Fruit fly (Drosophila melanogaster) whole organism, embryonic: ENCODE data around the gene CG4611.

Source experiments
- Asciz ChIP-seq: fragments of 200-800 bp; sonication (Bioruptor generic); optimal IDR thresholded peaks from 2 replicates; lab custom pipeline; 2017; ENCODE audit warnings: missing biosample characterization, mild to moderate bottlenecking, missing genetic modification characterization, missing genetic modification reagents
- CG1024 ChIP-seq: fragments of 200-800 bp; sonication (Bioruptor generic); IDR thresholded peaks from 2 replicates; pipeline ENCODE4 v1.3.6; 2022; ENCODE audit warnings: missing biosample characterization, missing genetic modification characterization
- CG11695 ChIP-seq: fragments of 200-800 bp; sonication (Bioruptor generic); IDR thresholded peaks from 3 replicates; pipeline ENCODE4 v1.3.6; 2022; ENCODE audit warnings: missing biosample characterization, missing genetic modification characterization
- CG14014 ChIP-seq: fragments of 200-800 bp; sonication (Bioruptor generic); IDR thresholded peaks from 2 replicates; pipeline ENCODE4 v1.3.6; 2022; ENCODE audit warnings: missing biosample characterization, missing genetic modification characterization
- CG15011 ChIP-seq: fragments of 200-800 bp; sonication (Bioruptor generic); optimal IDR thresholded peaks from 3 replicates; lab custom pipeline; 2018; ENCODE audit warnings: missing biosample characterization, mild to moderate bottlenecking, missing genetic modification characterization
- CG17912 ChIP-seq: fragments of 200-800 bp; sonication (Bioruptor generic); optimal IDR thresholded peaks from 2 replicates; lab custom pipeline; 2018; ENCODE audit warnings: missing biosample characterization, mild to moderate bottlenecking, missing genetic modification characterization
- CG18011 ChIP-seq: fragments of 200-800 bp; sonication (Bioruptor generic); optimal IDR thresholded peaks from 2 replicates; lab custom pipeline; 2017; ENCODE audit warnings: missing biosample characterization, missing genetic modification characterization, mild to moderate bottlenecking, moderate library complexity, missing genotype
- CG2129 ChIP-seq: fragments of 200-800 bp; sonication (Bioruptor generic); IDR thresholded peaks from 2 replicates; pipeline ENCODE4 v1.3.6; 2022; ENCODE audit warnings: missing biosample characterization, missing genetic modification characterization; ENCODE audit not compliant: partially characterized antibody
- CG30403 ChIP-seq: fragments of 200-800 bp; sonication (Bioruptor generic); optimal IDR thresholded peaks from 3 replicates; lab custom pipeline; 2016; ENCODE audit warnings: missing biosample characterization, missing genetic modification characterization
- CG31441 ChIP-seq: fragments of 200-800 bp; sonication (Bioruptor generic); IDR thresholded peaks from 2 replicates; pipeline ENCODE4 v1.3.6; 2022; ENCODE audit warnings: missing biosample characterization, missing genetic modification characterization
- CG32767 ChIP-seq: fragments of 200-800 bp; sonication (Bioruptor generic); IDR thresholded peaks from 2 replicates; pipeline ENCODE4 v1.3.6; 2022; ENCODE audit warnings: missing biosample characterization, missing genetic modification characterization
- CG42726 ChIP-seq: fragments of 200-800 bp; sonication (Bioruptor generic); IDR thresholded peaks from 2 replicates; pipeline ENCODE4 v1.3.6; 2022; ENCODE audit warnings: missing biosample characterization, missing genetic modification characterization; ENCODE audit not compliant: partially characterized antibody
- CG5953 ChIP-seq: fragments of 200-800 bp; sonication (Bioruptor generic); IDR thresholded peaks from 2 replicates; pipeline ENCODE4 v1.3.6; 2022; ENCODE audit warnings: missing biosample characterization, missing genetic modification characterization
- CG6272 ChIP-seq: fragments of 200-800 bp; sonication (Bioruptor generic); IDR thresholded peaks from 2 replicates; pipeline ENCODE4 v1.3.6; 2022; ENCODE audit warnings: missing biosample characterization, missing genetic modification characterization
- CG6683 ChIP-seq: fragments of 200-800 bp; sonication (Bioruptor generic); optimal IDR thresholded peaks from 2 replicates; lab custom pipeline; 2017; ENCODE audit warnings: missing biosample characterization, mild to moderate bottlenecking, missing genetic modification characterization, missing genetic modification reagents
- CG6765 ChIP-seq: fragments of 200-800 bp; sonication (Bioruptor generic); optimal IDR thresholded peaks from 3 replicates; lab custom pipeline; 2017; ENCODE audit warnings: missing biosample characterization, mild to moderate bottlenecking, missing genetic modification characterization
- CG7556 ChIP-seq: fragments of 200-800 bp; sonication (Bioruptor generic); optimal IDR thresholded peaks from 2 replicates; lab custom pipeline; 2017; ENCODE audit warnings: missing biosample characterization, mild to moderate bottlenecking, missing genetic modification characterization
- CG7786 ChIP-seq: fragments of 200-800 bp; sonication (Bioruptor generic); optimal IDR thresholded peaks from 2 replicates; lab custom pipeline; 2016; ENCODE audit warnings: missing biosample characterization, missing genetic modification characterization
- CG7963 ChIP-seq: fragments of 200-800 bp; sonication (Bioruptor generic); IDR thresholded peaks from 3 replicates; pipeline ENCODE4 v1.3.6; 2022; ENCODE audit warnings: missing biosample characterization, missing genetic modification characterization; ENCODE audit not compliant: partially characterized antibody
- CG8944 ChIP-seq: fragments of 200-800 bp; sonication (Bioruptor generic); optimal IDR thresholded peaks from 3 replicates; lab custom pipeline; 2016; ENCODE audit warnings: missing biosample characterization, missing genetic modification characterization
- CG9609 ChIP-seq: fragments of 200-800 bp; sonication (Bioruptor generic); optimal IDR thresholded peaks from 3 replicates; lab custom pipeline; 2016; ENCODE audit warnings: missing biosample characterization, missing genetic modification characterization
- CG9727 ChIP-seq: fragments of 200-800 bp; sonication (Bioruptor generic); optimal IDR thresholded peaks from 3 replicates; lab custom pipeline; 2017; ENCODE audit warnings: missing biosample characterization, mild to moderate bottlenecking, missing genetic modification characterization
- CG9876 ChIP-seq: fragments of 200-800 bp; sonication (Bioruptor generic); optimal IDR thresholded peaks from 2 replicates; lab custom pipeline; 2016; ENCODE audit warnings: missing biosample characterization, missing genetic modification characterization
- CkIIα-i1 ChIP-seq: fragments of 200-800 bp; sonication (Bioruptor generic); IDR thresholded peaks from 2 replicates; pipeline ENCODE4 v1.3.6; 2022; ENCODE audit warnings: missing biosample characterization, missing genetic modification characterization
- Fer3 ChIP-seq: fragments of 200-800 bp; sonication (Bioruptor generic); optimal IDR thresholded peaks from 2 replicates; lab custom pipeline; 2018; ENCODE audit warnings: missing biosample characterization, mild to moderate bottlenecking, missing genetic modification characterization, moderate library complexity
- HHEX ChIP-seq: fragments of 200-800 bp; sonication (Bioruptor generic); optimal IDR thresholded peaks from 3 replicates; lab custom pipeline; 2017; ENCODE audit warnings: missing biosample characterization, mild to moderate bottlenecking, missing genetic modification characterization, missing genetic modification reagents
- Lhr ChIP-seq: fragments of 200-800 bp; sonication (Bioruptor generic); optimal IDR thresholded peaks from 3 replicates; lab custom pipeline; 2017; ENCODE audit warnings: mild to moderate bottlenecking, missing biosample characterization, missing genetic modification reagents, missing genetic modification characterization
- MESR4 ChIP-seq: fragments of 200-800 bp; sonication (Bioruptor generic); optimal IDR thresholded peaks from 2 replicates; lab custom pipeline; 2018; ENCODE audit warnings: missing biosample characterization, mild to moderate bottlenecking, missing genetic modification characterization, moderate library complexity
- Sox102F ChIP-seq: fragments of 200-800 bp; sonication (Bioruptor generic); optimal IDR thresholded peaks from 2 replicates; lab custom pipeline; 2018; ENCODE audit warnings: missing biosample characterization, mild to moderate bottlenecking, missing genetic modification characterization, moderate library complexity
- Spps ChIP-seq: fragments of 200-800 bp; sonication (Bioruptor generic); optimal IDR thresholded peaks from 2 replicates; lab custom pipeline; 2018; ENCODE audit warnings: missing biosample characterization, mild to moderate bottlenecking, missing genetic modification characterization
- Sry-β ChIP-seq: fragments of 200-800 bp; sonication (Bioruptor generic); optimal IDR thresholded peaks from 2 replicates; lab custom pipeline; 2018; ENCODE audit warnings: missing biosample characterization, mild to moderate bottlenecking, missing genetic modification characterization, moderate library complexity
- aop ChIP-seq: fragments of 200-800 bp; sonication (Bioruptor generic); IDR thresholded peaks from 2 replicates; pipeline ENCODE4 v1.3.6; 2022; ENCODE audit warnings: missing biosample characterization, missing genetic modification characterization
- br ChIP-seq: fragments of >200 bp; optimal IDR thresholded peaks from 2 replicates; lab custom pipeline; 2017
- crc ChIP-seq: fragments of 200-800 bp; sonication (Bioruptor generic); optimal IDR thresholded peaks from 2 replicates; lab custom pipeline; 2016; ENCODE audit warnings: missing biosample characterization, missing genetic modification characterization
- croc ChIP-seq: fragments of 200-800 bp; sonication (Bioruptor generic); conservative IDR thresholded peaks from 3 replicates; pipeline ENCODE4 v1.3.6; 2022; ENCODE audit warnings: missing biosample characterization, missing genetic modification characterization
- dm ChIP-seq: fragments of 200-800 bp; sonication (Bioruptor generic); optimal IDR thresholded peaks from 3 replicates; lab custom pipeline; 2016; ENCODE audit warnings: missing biosample characterization, missing genetic modification characterization
- dmrt11E ChIP-seq: fragments of 200-800 bp; sonication (Bioruptor generic); optimal IDR thresholded peaks from 3 replicates; lab custom pipeline; 2018; ENCODE audit warnings: missing biosample characterization, mild to moderate bottlenecking, missing genetic modification characterization, moderate library complexity
- ems ChIP-seq: fragments of 200-800 bp; sonication (Bioruptor generic); optimal IDR thresholded peaks from 3 replicates; lab custom pipeline; 2016; ENCODE audit warnings: missing biosample characterization, missing genetic modification characterization
- ewg ChIP-seq: fragments of 200-800 bp; sonication (Bioruptor generic); optimal IDR thresholded peaks from 3 replicates; lab custom pipeline; 2017; ENCODE audit warnings: mild to moderate bottlenecking, missing biosample characterization, missing genetic modification reagents, missing genetic modification characterization
- grn ChIP-seq: fragments of 200-800 bp; sonication (Bioruptor generic); optimal IDR thresholded peaks from 3 replicates; lab custom pipeline; 2017; ENCODE audit warnings: missing biosample characterization, missing genetic modification characterization
- gro ChIP-seq: fragments of 200-800 bp; sonication (Bioruptor generic); optimal IDR thresholded peaks from 2 replicates; lab custom pipeline; 2016; ENCODE audit warnings: missing biosample characterization, missing genetic modification characterization
- jumu ChIP-seq: fragments of 200-800 bp; sonication (Bioruptor generic); optimal IDR thresholded peaks from 3 replicates; lab custom pipeline; 2016; ENCODE audit warnings: missing biosample characterization, missing genetic modification characterization
- kay ChIP-seq: fragments of 200-800 bp; sonication (Bioruptor generic); optimal IDR thresholded peaks from 2 replicates; lab custom pipeline; 2016; ENCODE audit warnings: missing biosample characterization, missing genetic modification characterization
- prd ChIP-seq, 3 experiments: fragments of >200 bp in 2 of 3; fragments of 200-800 bp in 1 of 3; sonication (Bioruptor generic) in 1 of 3; optimal IDR thresholded peaks in 2 of 3; IDR thresholded peaks in 1 of 3; 2 replicates in 2 of 3; 3 replicates in 1 of 3; pipeline versions ENCODE4 v1.3.6 to Lab custom; 2017 to 2022; ENCODE audit warnings: missing biosample characterization in 1 of 3, missing genetic modification characterization in 1 of 3
- tio ChIP-seq: fragments of 200-800 bp; sonication (Bioruptor generic); optimal IDR thresholded peaks from 2 replicates; lab custom pipeline; 2017; ENCODE audit warnings: missing biosample characterization, missing genetic modification characterization, inconsistent platforms
- tll ChIP-seq, 2 experiments: fragments of 200-800 bp in 1 of 2; fragments of >200 bp in 1 of 2; sonication (Bioruptor generic) in 1 of 2; optimal IDR thresholded peaks; 2 replicates each; lab custom pipeline; 2017 to 2019; ENCODE audit warnings: missing biosample characterization in 2 of 2, missing genetic modification characterization in 2 of 2, mild to moderate bottlenecking in 1 of 2, moderate library complexity in 1 of 2
- tna ChIP-seq: fragments of 200-800 bp; sonication (Bioruptor generic); IDR thresholded peaks from 2 replicates; pipeline ENCODE4 v1.3.6; 2022; ENCODE audit warnings: missing biosample characterization, missing genetic modification characterization; ENCODE audit not compliant: partially characterized antibody
- trh ChIP-seq: fragments of 200-800 bp; sonication (Bioruptor generic); optimal IDR thresholded peaks from 2 replicates; lab custom pipeline; 2016; ENCODE audit warnings: missing biosample characterization, missing genetic modification characterization

Gene CG4611

DNA sequence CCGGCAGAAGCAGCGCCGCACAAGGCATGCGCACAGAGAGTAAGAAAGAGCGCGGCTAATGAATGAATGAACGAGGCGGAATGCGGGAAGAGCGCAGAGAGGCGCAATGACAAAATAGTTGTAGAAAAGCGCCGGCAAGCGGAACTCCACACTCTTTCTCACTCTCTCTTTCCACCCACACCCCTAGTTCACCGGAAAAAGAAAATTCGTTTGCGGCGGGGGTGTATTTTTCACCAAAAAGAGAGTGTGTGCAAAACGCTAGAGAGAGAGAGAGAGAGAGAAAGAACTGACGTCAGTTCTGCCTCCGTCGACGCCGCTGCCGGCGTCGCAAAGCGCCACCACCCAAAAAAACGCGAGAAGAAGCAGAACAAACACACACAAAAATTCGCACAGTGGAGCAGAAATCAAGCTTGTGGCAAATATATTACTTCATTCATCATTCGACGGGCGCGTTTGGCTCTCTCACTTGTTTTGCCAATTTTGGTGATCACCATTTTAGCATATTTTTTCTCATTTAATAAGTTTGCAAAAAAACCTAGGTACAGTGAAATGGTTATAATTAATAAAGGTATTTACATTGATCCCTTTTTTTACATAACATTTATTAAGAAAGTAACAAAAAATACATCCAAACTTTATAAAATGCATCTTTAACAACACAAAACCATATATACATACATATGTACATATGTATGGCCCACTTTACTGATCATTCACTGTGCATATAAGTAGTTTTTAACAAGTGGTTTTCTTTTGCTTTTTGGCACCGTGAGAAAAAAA lies 48.9 kb downstream of the CG4611 start (continued):
- no peak for TF ChIP-seq CG9876 (GFP tag; lab: Kevin White, UChicago)
- no peak for TF ChIP-seq Asciz (GFP tag; lab: Kevin White, UChicago)
- TF ChIP-seq CG31441 (GFP tag; lab: Robert Waterston, UW), result peak; percentile 58; the same call in 1 of the 2 replicates
- peak; percentile 68 for TF ChIP-seq HHEX (GFP tag; lab: Kevin White, UChicago)
- TF ChIP-seq CG17912 (GFP tag; lab: Kevin White, UChicago), result no peak
- peak; percentile 71 for TF ChIP-seq CG30403 (GFP tag; lab: Kevin White, UChicago)
- TF ChIP-seq CkIIα-i1 (GFP tag; lab: Robert Waterston, UW), result no peak
- TF ChIP-seq CG32767 (GFP tag; lab: Robert Waterston, UW), result peak; percentile 42; the same call in 1 of the 2 replicates
- TF ChIP-seq ewg (GFP tag; lab: Kevin White, UChicago), result peak; percentile 82
- no peak for TF ChIP-seq prd (optimal IDR thresholded peaks at IDR 0.05; lab: Kevin White, UChicago)
- TF ChIP-seq prd (GFP tag; IDR thresholded peaks at IDR 0.05; lab: Robert Waterston, UW), result peak; percentile 31; the same call in 2 of the 3 replicates
- TF ChIP-seq croc (GFP tag; lab: Robert Waterston, UW), result no peak
- TF ChIP-seq CG7786, result peak; percentile 19
- TF ChIP-seq Sox102F, result peak; percentile 65
- peak; percentile 9 for TF ChIP-seq CG8944 (GFP tag; lab: Kevin White, UChicago)
- TF ChIP-seq gro (GFP tag; lab: Kevin White, UChicago), result no peak
- peak; percentile 74 for TF ChIP-seq tio
- TF ChIP-seq tna (GFP tag; lab: Robert Waterston, UW), result no peak
- no peak for TF ChIP-seq grn
- TF ChIP-seq jumu, result peak; percentile 38
- TF ChIP-seq CG6272 (GFP tag; lab: Robert Waterston, UW), result no peak
- TF ChIP-seq dmrt11E (tag; lab: Kevin White, UChicago), result peak; percentile 12
- TF ChIP-seq br (lab: Kevin White, UChicago), result no peak
- TF ChIP-seq CG2129 (GFP tag; lab: Robert Waterston, UW), result peak; percentile 15; the same call in 1 of the 2 replicates
- peak; percentile 50 for TF ChIP-seq Fer3 (tag; lab: Kevin White, UChicago)
- no peak for TF ChIP-seq MESR4 (GFP tag; lab: Kevin White, UChicago)
- peak; percentile 32 for TF ChIP-seq CG15011 (GFP tag; lab: Kevin White, UChicago)
- TF ChIP-seq CG7963, result no peak
- TF ChIP-seq CG5953, result 0 out of 2 replicates have a peak, but pooled peaks have one; percentile 10
- TF ChIP-seq CG7556 (GFP tag; lab: Kevin White, UChicago), result peak; percentile 70
- TF ChIP-seq dm (GFP tag; lab: Kevin White, UChicago), result no peak
- peak; percentile 19 for TF ChIP-seq kay (GFP tag; lab: Kevin White, UChicago)
- TF ChIP-seq aop (GFP tag; lab: Robert Waterston, UW), result 0 out of 2 replicates have a peak, but pooled peaks have one; percentile 9
- peak; percentile 68 for TF ChIP-seq CG9609 (GFP tag; lab: Kevin White, UChicago)
- peak; percentile 49; the same call in 1 of the 2 replicates for TF ChIP-seq CG14014
- TF ChIP-seq CG6765 (GFP tag; lab: Kevin White, UChicago), result no peak
- peak; percentile 13 for TF ChIP-seq trh (GFP tag; lab: Kevin White, UChicago)
- no peak for TF ChIP-seq Lhr (GFP tag; lab: Kevin White, UChicago)
- TF ChIP-seq tll (GFP tag; optimal IDR thresholded peaks at IDR 0.05; lab: Kevin White, UChicago), result no peak
- TF ChIP-seq CG6683, result no peak
- no peak for TF ChIP-seq CG1024 (GFP tag; lab: Robert Waterston, UW)
- TF ChIP-seq CG42726 (GFP tag; lab: Robert Waterston, UW), result no peak
- no peak for TF ChIP-seq Spps (tag; lab: Kevin White, UChicago)
- peak; percentile 31 for TF ChIP-seq CG18011
- TF ChIP-seq crc (GFP tag; lab: Kevin White, UChicago), result no peak
- peak; percentile 64 for TF ChIP-seq CG9727 (GFP tag; lab: Kevin White, UChicago)
- peak; percentile 61; the same call in 1 of the 3 replicates for TF ChIP-seq CG11695 (GFP tag; lab: Robert Waterston, UW)
- peak; percentile 32 for TF ChIP-seq ems (GFP tag; lab: Kevin White, UChicago)
- no peak for TF ChIP-seq Sry-β (GFP tag; lab: Kevin White, UChicago)
